Fruit fly (Drosophila melanogaster) whole organism, wandering third instar larva: ENCODE results near the gene Skel.
A peak's percentile ranks its signal among the peaks of the same experiment; 100 is the strongest.

Experiments
- Abd-B ChIP-seq: fragments of >200 bp; optimal IDR thresholded peaks from 2 replicates; lab custom pipeline; 2017; ENCODE audit warnings: missing biosample characterization, missing genetic modification characterization
- CG32264 ChIP-seq: fragments of 200-800 bp; sonication (Bioruptor generic); optimal IDR thresholded peaks from 2 replicates; lab custom pipeline; 2016; ENCODE audit warnings: missing biosample characterization, missing genetic modification characterization
- CG9705 ChIP-seq: fragments of 200-800 bp; sonication (Bioruptor generic); optimal IDR thresholded peaks from 2 replicates; lab custom pipeline; 2018; ENCODE audit warnings: missing biosample characterization, mild to moderate bottlenecking, missing genetic modification characterization
- Dfd ChIP-seq: fragments of >200 bp; optimal IDR thresholded peaks from 2 replicates; lab custom pipeline; 2017; ENCODE audit warnings: missing biosample characterization, missing genetic modification characterization
- HLH106 ChIP-seq: fragments of 200-800 bp; optimal IDR thresholded peaks from 3 replicates; lab custom pipeline; 2019; ENCODE audit warnings: missing biosample characterization, mild to moderate bottlenecking, missing genetic modification characterization, moderate library complexity
- Hnf4 ChIP-seq: fragments of 200-800 bp; sonication (Bioruptor generic); optimal IDR thresholded peaks from 2 replicates; lab custom pipeline; 2016; ENCODE audit warnings: missing biosample characterization, mild to moderate bottlenecking, missing genetic modification characterization
- Hr78 ChIP-seq: fragments of >200 bp; optimal IDR thresholded peaks from 2 replicates; lab custom pipeline; 2017; ENCODE audit warnings: missing biosample characterization, missing genetic modification characterization
- Hr83 ChIP-seq: fragments of 200-300 bp; sonication (Bioruptor generic); optimal IDR thresholded peaks from 2 replicates; lab custom pipeline; 2016; ENCODE audit warnings: missing biosample characterization, mild to moderate bottlenecking, missing genetic modification characterization, moderate library complexity; ENCODE audit not compliant: poor library complexity, severe bottlenecking
- Myc ChIP-seq: fragments of >200 bp; optimal IDR thresholded peaks from 2 replicates; lab custom pipeline; 2017
- N ChIP-seq: fragments of >200 bp; optimal IDR thresholded peaks from 2 replicates; lab custom pipeline; 2018; ENCODE audit warnings: missing biosample characterization, missing external identifiers, missing genetic modification characterization
- OdsH ChIP-seq: fragments of 200-800 bp; sonication (Bioruptor generic); optimal IDR thresholded peaks from 2 replicates; lab custom pipeline; 2016; ENCODE audit warnings: missing biosample characterization, mild to moderate bottlenecking, missing genetic modification characterization
- Rel ChIP-seq, 2 experiments: fragments of 200-800 bp; sonication (Bioruptor generic) in 1 of 2; optimal IDR thresholded peaks; 2 replicates in 1 of 2; 3 replicates in 1 of 2; lab custom pipeline; 2016 to 2019; ENCODE audit warnings: mild to moderate bottlenecking in 2 of 2, missing biosample characterization in 2 of 2, missing genetic modification characterization in 2 of 2, moderate library complexity in 1 of 2
- Sp1 ChIP-seq: fragments of 200-800 bp; sonication (Bioruptor generic); optimal IDR thresholded peaks from 3 replicates; lab custom pipeline; 2019; ENCODE audit warnings: missing biosample characterization, mild to moderate bottlenecking, missing genetic modification characterization, moderate library complexity
- Vsx2 ChIP-seq: fragments of 200-300, 225-300 bp; sonication (Bioruptor generic); optimal IDR thresholded peaks from 2 replicates; lab custom pipeline; 2018; ENCODE audit warnings: missing biosample characterization, missing genetic modification characterization; ENCODE audit not compliant: partially characterized antibody
- dl ChIP-seq, 2 experiments: fragments of 175-275, 200-275 bp in 1 of 2; fragments of 200-275 bp in 1 of 2; sonication (Bioruptor generic); optimal IDR thresholded peaks; lab custom pipeline; 2018; ENCODE audit warnings: mild to moderate bottlenecking in 2 of 2, missing biosample characterization in 2 of 2, missing genetic modification characterization in 2 of 2, moderate library complexity in 2 of 2; ENCODE audit not compliant: partially characterized antibody in 2 of 2, insufficient read depth in 1 of 2
- dmrt93B ChIP-seq: fragments of 200-800 bp; sonication (Bioruptor generic); optimal IDR thresholded peaks from 2 replicates; lab custom pipeline; 2018; ENCODE audit warnings: missing biosample characterization, mild to moderate bottlenecking, missing genetic modification characterization
- dsf ChIP-seq: sonication (Bioruptor generic); optimal IDR thresholded peaks from 2 replicates; lab custom pipeline; 2016; ENCODE audit warnings: missing biosample characterization, missing genetic modification characterization, borderline replicate concordance
- ey ChIP-seq: fragments of 200-800 bp; sonication (Bioruptor generic); optimal IDR thresholded peaks from 2 replicates; lab custom pipeline; 2016; ENCODE audit warnings: missing biosample characterization, missing genetic modification characterization
- foxo ChIP-seq, 2 experiments: fragments of 200-800 bp; sonication (Bioruptor generic); optimal IDR thresholded peaks; 2 replicates in 1 of 2; 3 replicates in 1 of 2; lab custom pipeline; 2016 to 2017; ENCODE audit warnings: missing biosample characterization in 2 of 2, missing genetic modification characterization in 2 of 2
- fru ChIP-seq: fragments of 200-800 bp; sonication (Bioruptor generic); optimal IDR thresholded peaks from 3 replicates; lab custom pipeline; 2016; ENCODE audit warnings: missing biosample characterization, mild to moderate bottlenecking, missing genetic modification characterization
- h ChIP-seq: fragments of 200-800 bp; sonication (Bioruptor generic); optimal IDR thresholded peaks from 3 replicates; lab custom pipeline; 2016; ENCODE audit warnings: missing biosample characterization, mild to moderate bottlenecking, missing genetic modification characterization
- jim ChIP-seq: fragments of 175-275, 200-325 bp; sonication (Bioruptor generic); optimal IDR thresholded peaks from 2 replicates; lab custom pipeline; 2016; ENCODE audit warnings: missing biosample characterization, mild to moderate bottlenecking, missing genetic modification characterization
- lola ChIP-seq: fragments of >200 bp; optimal IDR thresholded peaks from 2 replicates; lab custom pipeline; 2017; ENCODE audit warnings: missing biosample characterization, missing genetic modification characterization
- pan ChIP-seq: fragments of >200 bp; optimal IDR thresholded peaks from 2 replicates; lab custom pipeline; 2017
- psq ChIP-seq: fragments of 200-800 bp; sonication (Bioruptor generic); optimal IDR thresholded peaks from 3 replicates; lab custom pipeline; 2017; ENCODE audit warnings: missing biosample characterization, mild to moderate bottlenecking, missing genetic modification characterization, moderate library complexity
- rgr ChIP-seq: fragments of 200-800 bp; sonication (Bioruptor generic); optimal IDR thresholded peaks from 3 replicates; lab custom pipeline; 2016; ENCODE audit warnings: missing biosample characterization, mild to moderate bottlenecking, missing genetic modification characterization
- tai ChIP-seq: sonication (Bioruptor generic); optimal IDR thresholded peaks from 2 replicates; lab custom pipeline; 2016; ENCODE audit warnings: missing biosample characterization, missing genetic modification characterization
- usp ChIP-seq: fragments of >200 bp; optimal IDR thresholded peaks from 2 replicates; lab custom pipeline; 2017; ENCODE audit warnings: missing biosample characterization, missing genetic modification characterization
- woc ChIP-seq: sonication (Bioruptor generic); optimal IDR thresholded peaks from 2 replicates; lab custom pipeline; 2016; ENCODE audit warnings: missing biosample characterization, mild to moderate bottlenecking, missing genetic modification characterization

Skel gene

DNA sequence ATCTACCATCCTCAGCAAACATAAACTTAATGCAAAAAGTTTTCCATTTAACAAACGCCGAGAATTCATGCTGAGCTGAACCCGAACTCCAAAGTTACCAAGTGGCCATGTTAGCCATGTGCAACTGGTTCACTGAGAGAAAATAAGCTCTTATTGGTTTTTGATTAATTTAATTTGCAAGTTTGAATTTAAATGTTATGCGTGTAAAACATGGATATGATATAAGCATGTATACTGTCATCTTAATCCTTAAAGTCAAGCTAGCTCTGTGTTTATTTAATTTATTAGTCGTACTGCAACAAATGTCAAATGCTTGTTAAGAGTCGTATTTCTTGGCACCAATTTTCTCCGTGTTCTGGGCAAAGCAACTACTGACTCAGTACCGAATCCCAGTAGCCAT is 32.1 kb upstream of the Skel start:
- no peak for TF ChIP-seq HLH106 (tag; lab: Kevin White, UChicago)
- no peak for TF ChIP-seq N (GFP tag; lab: Kevin White, UChicago)
- TF ChIP-seq Rel (GFP tag; optimal IDR thresholded peaks at IDR 0.05; lab: Kevin White, UChicago): no peak
- no peak for TF ChIP-seq Rel (tag; optimal IDR thresholded peaks at IDR 0.05; lab: Kevin White, UChicago)
- TF ChIP-seq psq (GFP tag; lab: Kevin White, UChicago): no peak
- no peak for TF ChIP-seq pan (lab: Kevin White, UChicago)
- TF ChIP-seq lola: no peak
- TF ChIP-seq Abd-B (GFP tag; lab: Kevin White, UChicago): no peak
- TF ChIP-seq ey (GFP tag; lab: Kevin White, UChicago): no peak
- TF ChIP-seq Hnf4 (GFP tag; lab: Kevin White, UChicago): no peak
- no peak for TF ChIP-seq tai (GFP tag; lab: Kevin White, UChicago)
- no peak for TF ChIP-seq Myc (lab: Kevin White, UChicago)
- TF ChIP-seq, all 38 proteins: peak for 0

DNA sequence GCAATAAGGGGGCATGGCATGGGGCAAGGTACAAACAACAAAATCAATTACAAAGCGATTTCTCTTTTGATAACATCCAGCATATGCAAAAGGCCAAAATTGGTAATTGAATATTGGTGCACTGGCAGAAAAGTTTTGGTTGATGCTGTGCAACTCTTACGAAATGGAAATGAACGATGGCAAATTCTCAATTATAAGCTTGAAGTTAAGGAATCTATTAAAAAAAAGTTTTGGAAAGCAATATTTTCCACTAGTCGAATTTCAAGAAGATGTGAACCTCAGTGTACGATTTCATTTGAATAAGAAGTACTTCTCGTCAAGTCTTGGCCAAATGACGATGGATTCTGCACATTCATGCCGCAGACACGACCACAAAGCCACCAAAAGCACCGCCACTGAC is 30.8 kb upstream of the Skel start:
- TF ChIP-seq Rel (GFP tag; optimal IDR thresholded peaks at IDR 0.05; lab: Kevin White, UChicago) (no peak), Rel (tag; optimal IDR thresholded peaks at IDR 0.05; lab: Kevin White, UChicago) (no peak), Sp1 (GFP tag; lab: Kevin White, UChicago) (no peak)

dm6 chr3R:10656578-10656977 is 30.2 kb upstream of the Skel start:
- TF ChIP-seq Hr78 (GFP tag; lab: Kevin White, UChicago): no peak
- no peak for TF ChIP-seq dmrt93B

DNA sequence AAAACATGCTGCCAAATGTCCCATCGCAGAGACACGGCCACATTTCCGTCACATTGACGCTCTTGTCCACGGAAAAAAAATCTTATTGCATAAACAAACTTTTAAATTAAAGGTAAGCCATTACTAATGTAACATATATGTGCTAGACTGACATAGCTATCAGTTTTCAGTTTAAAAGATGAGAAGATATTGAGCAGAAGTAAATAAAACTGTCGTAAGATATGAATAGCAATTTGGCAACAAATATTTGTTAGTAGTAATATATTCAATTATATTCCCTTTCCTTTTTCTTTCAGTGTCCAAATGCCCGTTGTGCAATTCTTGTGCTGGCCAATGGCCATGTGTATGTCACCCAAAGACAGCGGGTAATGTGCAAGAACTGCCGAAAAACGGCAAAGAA is 28.0 kb upstream of the Skel start:
- TF ChIP-seq jim (GFP tag; lab: Kevin White, UChicago): no peak
- peak in 1 of 2 experiments; percentile 30 for TF ChIP-seq foxo (GFP tag; optimal IDR thresholded peaks at IDR 0.05; lab: Kevin White, UChicago)
- TF ChIP-seq Hr78 (GFP tag; lab: Kevin White, UChicago): no peak
- peak; percentile 17 for TF ChIP-seq OdsH (GFP tag; lab: Kevin White, UChicago)
- TF ChIP-seq lola: no peak
- TF ChIP-seq CG9705 (GFP tag; lab: Kevin White, UChicago): no peak
- TF ChIP-seq Hr83 (GFP tag; lab: Kevin White, UChicago): no peak
- no peak for TF ChIP-seq Dfd (GFP tag; lab: Kevin White, UChicago)
- TF ChIP-seq fru: peak; percentile 10
- no peak for TF ChIP-seq rgr
- no peak for TF ChIP-seq CG32264 (GFP tag; lab: Kevin White, UChicago)
- peak; percentile 25 for TF ChIP-seq HLH106 (tag; lab: Kevin White, UChicago)
- no peak for TF ChIP-seq pan (lab: Kevin White, UChicago)
- TF ChIP-seq Rel (GFP tag; optimal IDR thresholded peaks at IDR 0.05; lab: Kevin White, UChicago): no peak
- no peak for TF ChIP-seq Rel (tag; optimal IDR thresholded peaks at IDR 0.05; lab: Kevin White, UChicago)
- peak; percentile 26 for TF ChIP-seq h (GFP tag; lab: Kevin White, UChicago)
- TF ChIP-seq usp (GFP tag; lab: Kevin White, UChicago): no peak
- TF ChIP-seq Vsx2 (GFP tag; lab: Kevin White, UChicago): no peak

DNA sequence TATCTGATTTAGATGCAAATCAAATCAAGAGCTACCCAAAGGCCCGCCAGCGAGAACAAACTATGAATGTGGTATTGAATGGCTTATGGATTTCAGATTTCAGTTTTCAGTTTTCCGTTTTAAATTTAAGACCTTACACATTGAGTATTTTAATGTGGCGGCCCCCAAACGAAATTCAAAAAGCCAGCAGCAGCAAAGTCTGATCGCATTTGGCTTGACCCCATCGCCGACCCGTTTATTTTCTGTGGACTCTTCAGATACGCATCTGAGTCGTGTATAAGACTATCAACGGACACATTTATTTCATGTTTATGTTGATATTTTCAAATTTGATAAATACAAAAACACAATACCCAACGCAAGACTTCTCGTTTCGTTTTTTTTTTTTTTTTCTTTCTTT is 27.2 kb upstream of the Skel start:
- TF ChIP-seq woc (GFP tag; lab: Kevin White, UChicago) (no peak), rgr (no peak), HLH106 (tag; lab: Kevin White, UChicago) (no peak), Myc (lab: Kevin White, UChicago) (no peak), dmrt93B (no peak), dl (GFP tag; optimal IDR thresholded peaks at IDR 0.05; lab: Kevin White, UChicago; ENCODE audit: insufficient read depth in 1 of 2, partially characterized antibody in 2 of 2) (no peak), CG32264 (GFP tag; lab: Kevin White, UChicago) (no peak), dsf (GFP tag; lab: Kevin White, UChicago) (no peak), OdsH (GFP tag; lab: Kevin White, UChicago) (no peak), lola (no peak), N (GFP tag; lab: Kevin White, UChicago) (no peak), Hr83 (GFP tag; lab: Kevin White, UChicago) (no peak)
